ENCODE assay signal across 1 fruit fly cellular context in genomic region chr3L:12145709-12146694, dm6.
A peak's percentile ranks its signal among the peaks of the same experiment; 100 is the strongest.
TF ChIP-seq lines count a peak whose summit lies in the region.

Gene eIF3l, minus strand, starts transcription at chr3L:12146097.
Gene Nrx-IV, plus strand, starts transcription at chr3L:12146519.

TF ChIP-seq in whole organism, embryonic, 481 proteins besides CTCF, POLR2A, EP300 and RAD21 (continued from another document):
- TF ChIP-seq sens (GFP tag; lab: Kevin White, UChicago) (peak; percentile 36), ci (GFP tag; IDR thresholded peaks at IDR 0.05; lab: Robert Waterston, UW) (peak; percentile 28; the same call in 1 of the 3 replicates), Deaf1 (tag; optimal IDR thresholded peaks at IDR 0.05; lab: Kevin White, UChicago) (peak; percentile 61), CG1647 (GFP tag; optimal IDR thresholded peaks at IDR 0.05; lab: Kevin White, UChicago) (no peak), nmo (GFP tag; optimal IDR thresholded peaks at IDR 0.05; lab: Kevin White, UChicago) (peak; percentile 35), Scr (GFP tag; IDR thresholded peaks at IDR 0.05; lab: Robert Waterston, UW; ENCODE audit: partially characterized antibody) (peak; percentile 80), Dref (GFP tag; IDR thresholded peaks at IDR 0.05; lab: Robert Waterston, UW) (peak; percentile 63), Atf3 (GFP tag; optimal IDR thresholded peaks at IDR 0.05; lab: Kevin White, UChicago) (no peak), fd96Cb (tag; optimal IDR thresholded peaks at IDR 0.05; lab: Kevin White, UChicago) (no peak), CG30403 (GFP tag; optimal IDR thresholded peaks at IDR 0.05; lab: Kevin White, UChicago) (peak; percentile 14), exex (tag; optimal IDR thresholded peaks at IDR 0.05; lab: Kevin White, UChicago) (no peak), fu2 (GFP tag; optimal IDR thresholded peaks at IDR 0.05; lab: Kevin White, UChicago) (no peak), MESR4 (GFP tag; optimal IDR thresholded peaks at IDR 0.05; lab: Kevin White, UChicago) (peak; percentile 83), CG1602 (GFP tag; optimal IDR thresholded peaks at IDR 0.05; lab: Kevin White, UChicago) (no peak), CG43689 (GFP tag; IDR thresholded peaks at IDR 0.05; lab: Robert Waterston, UW) (no peak), Sry-δ (GFP tag; optimal IDR thresholded peaks at IDR 0.05; lab: Kevin White, UChicago) (peak; percentile 74), CG11696 (GFP tag; IDR thresholded peaks at IDR 0.05; lab: Robert Waterston, UW) (no peak), CG31365 (tag; optimal IDR thresholded peaks at IDR 0.05; lab: Kevin White, UChicago) (no peak), CG12659 (GFP tag; optimal IDR thresholded peaks at IDR 0.05; lab: Kevin White, UChicago) (peak; percentile 35), repo (GFP tag; optimal IDR thresholded peaks at IDR 0.05; lab: Kevin White, UChicago) (no peak), CG12071 (GFP tag; optimal IDR thresholded peaks at IDR 0.05; lab: Kevin White, UChicago) (no peak), CG12942 (GFP tag; optimal IDR thresholded peaks at IDR 0.05; lab: Kevin White, UChicago) (no peak), Pdp1 (GFP tag; optimal IDR thresholded peaks at IDR 0.05; lab: Kevin White, UChicago) (no peak), danr (GFP tag; IDR thresholded peaks at IDR 0.05; lab: Robert Waterston, UW) (no peak), CG16813 (GFP tag; IDR thresholded peaks at IDR 0.05; lab: Robert Waterston, UW; ENCODE audit: partially characterized antibody) (peak; percentile 66; the same call in 2 of the 3 replicates), CG34224 (GFP tag; IDR thresholded peaks at IDR 0.05; lab: Robert Waterston, UW; ENCODE audit: partially characterized antibody) (peak; percentile 41; the same call in 2 of the 3 replicates), CG4617 (GFP tag; optimal IDR thresholded peaks at IDR 0.05; lab: Kevin White, UChicago; ENCODE audit: borderline replicate concordance) (peak; percentile 47), Hr39 (optimal IDR thresholded peaks at IDR 0.05; lab: Kevin White, UChicago) (no peak), Dll (GFP tag; IDR thresholded peaks at IDR 0.05; lab: Robert Waterston, UW; ENCODE audit: partially characterized antibody) (peak; percentile 83), CG9797 (GFP tag; optimal IDR thresholded peaks at IDR 0.05; lab: Kevin White, UChicago) (peak; percentile 77), CG12391 (tag; optimal IDR thresholded peaks at IDR 0.05; lab: Kevin White, UChicago) (peak; percentile 42), jigr1 (GFP tag; IDR thresholded peaks at IDR 0.05; lab: Robert Waterston, UW) (no peak), CG14441 (GFP tag; IDR thresholded peaks at IDR 0.05; lab: Robert Waterston, UW) (no peak), BEAF-32 (GFP tag; optimal IDR thresholded peaks at IDR 0.05; lab: Kevin White, UChicago) (peak; percentile 88), YL-1 (GFP tag; optimal IDR thresholded peaks at IDR 0.05; lab: Kevin White, UChicago) (peak; percentile 57), Hr78 (GFP tag; optimal IDR thresholded peaks at IDR 0.05; lab: Kevin White, UChicago) (no peak), CG3995 (GFP tag; optimal IDR thresholded peaks at IDR 0.05; lab: Kevin White, UChicago) (peak; percentile 69), Dp (GFP tag; optimal IDR thresholded peaks at IDR 0.05; lab: Kevin White, UChicago) (peak; percentile 5), Opbp (GFP tag; IDR thresholded peaks at IDR 0.05; lab: Robert Waterston, UW; ENCODE audit: partially characterized antibody) (peak; percentile 54), CG42726 (GFP tag; IDR thresholded peaks at IDR 0.05; lab: Robert Waterston, UW; ENCODE audit: partially characterized antibody) (peak; percentile 57), CG6791 (GFP tag; IDR thresholded peaks at IDR 0.05; lab: Robert Waterston, UW; ENCODE audit: partially characterized antibody) (peak; percentile 56), CG2116 (GFP tag; optimal IDR thresholded peaks at IDR 0.05; lab: Kevin White, UChicago) (peak; percentile 47), HLHmδ (GFP tag; optimal IDR thresholded peaks at IDR 0.05; lab: Kevin White, UChicago) (peak; percentile 39), nom (GFP tag; optimal IDR thresholded peaks at IDR 0.05; lab: Kevin White, UChicago) (no peak), CG12155 (GFP tag; optimal IDR thresholded peaks at IDR 0.05; lab: Kevin White, UChicago) (peak; percentile 32), fd102C (GFP tag; optimal IDR thresholded peaks at IDR 0.05; lab: Kevin White, UChicago) (no peak), zfh1 (GFP tag; IDR thresholded peaks at IDR 0.05; lab: Robert Waterston, UW) (0 out of 3 replicates have a peak, but pooled peaks have one; percentile 13), crol (GFP tag; IDR thresholded peaks at IDR 0.05; lab: Robert Waterston, UW) (no peak), phol (tag; optimal IDR thresholded peaks at IDR 0.05; lab: Kevin White, UChicago) (peak; percentile 30), prd (optimal IDR thresholded peaks at IDR 0.05; lab: Kevin White, UChicago) (no peak), prd (GFP tag; IDR thresholded peaks at IDR 0.05; lab: Robert Waterston, UW) (no peak), amos (GFP tag; IDR thresholded peaks at IDR 0.05; lab: Robert Waterston, UW; ENCODE audit: partially characterized antibody) (peak; percentile 64), CG10267 (tag; optimal IDR thresholded peaks at IDR 0.05; lab: Kevin White, UChicago) (peak; percentile 31), CG14860 (GFP tag; IDR thresholded peaks at IDR 0.05; lab: Robert Waterston, UW; ENCODE audit: partially characterized antibody) (peak; percentile 48; the same call in 1 of the 3 replicates), MBD-R2 (GFP tag; IDR thresholded peaks at IDR 0.05; lab: Robert Waterston, UW) (peak; percentile 15; the same call in 1 of the 2 replicates), CG4360 (GFP tag; IDR thresholded peaks at IDR 0.05; lab: Robert Waterston, UW) (0 out of 2 replicates have a peak, but pooled peaks have one; percentile 6), CG17912 (GFP tag; optimal IDR thresholded peaks at IDR 0.05; lab: Kevin White, UChicago) (no peak), CG13775 (GFP tag; optimal IDR thresholded peaks at IDR 0.05; lab: Kevin White, UChicago) (no peak), Doc3 (GFP tag; IDR thresholded peaks at IDR 0.05; lab: Robert Waterston, UW; ENCODE audit: partially characterized antibody) (peak; percentile 59; the same call in 2 of the 3 replicates), hbn (GFP tag; IDR thresholded peaks at IDR 0.05; lab: Robert Waterston, UW; ENCODE audit: partially characterized antibody) (peak; percentile 59; the same call in 1 of the 2 replicates), kah (GFP tag; optimal IDR thresholded peaks at IDR 0.05; lab: Kevin White, UChicago) (peak; percentile 11), Awh (GFP tag; IDR thresholded peaks at IDR 0.05; lab: Robert Waterston, UW) (no peak), CG2199 (GFP tag; IDR thresholded peaks at IDR 0.05; lab: Robert Waterston, UW) (no peak), Hmx (GFP tag; optimal IDR thresholded peaks at IDR 0.05; lab: Kevin White, UChicago) (no peak), sr (GFP tag; IDR thresholded peaks at IDR 0.05; lab: Robert Waterston, UW) (no peak), bbx (GFP tag; IDR thresholded peaks at IDR 0.05; lab: Robert Waterston, UW; ENCODE audit: partially characterized antibody) (peak; percentile 28), pzg (GFP tag; optimal IDR thresholded peaks at IDR 0.05; lab: Kevin White, UChicago) (peak; percentile 61), CG9817 (tag; optimal IDR thresholded peaks at IDR 0.05; lab: Kevin White, UChicago) (no peak), slou (GFP tag; optimal IDR thresholded peaks at IDR 0.05; lab: Kevin White, UChicago) (no peak), CHES-1-like (GFP tag; optimal IDR thresholded peaks at IDR 0.05; lab: Kevin White, UChicago) (no peak), stwl (tag; optimal IDR thresholded peaks at IDR 0.05; lab: Kevin White, UChicago) (peak; percentile 35), knrl (GFP tag; IDR thresholded peaks at IDR 0.05; lab: Robert Waterston, UW; ENCODE audit: partially characterized antibody) (peak; percentile 76), CG12769 (tag; optimal IDR thresholded peaks at IDR 0.05; lab: Kevin White, UChicago) (peak; percentile 12), tna (GFP tag; IDR thresholded peaks at IDR 0.05; lab: Robert Waterston, UW; ENCODE audit: partially characterized antibody) (0 out of 2 replicates have a peak, but pooled peaks have one; percentile 22), Mes4 (GFP tag; optimal IDR thresholded peaks at IDR 0.05; lab: Kevin White, UChicago) (no peak), Sin3A (optimal IDR thresholded peaks at IDR 0.05; lab: Kevin White, UChicago) (peak; percentile 24), CG9437 (GFP tag; optimal IDR thresholded peaks at IDR 0.05; lab: Kevin White, UChicago) (peak; percentile 30), toy (GFP tag; IDR thresholded peaks at IDR 0.05; lab: Robert Waterston, UW) (no peak), CG18764 (GFP tag; optimal IDR thresholded peaks at IDR 0.05; lab: Kevin White, UChicago) (no peak), CG2678 (tag; optimal IDR thresholded peaks at IDR 0.05; lab: Kevin White, UChicago) (no peak), CG11723 (GFP tag; optimal IDR thresholded peaks at IDR 0.05; lab: Kevin White, UChicago) (no peak), lilli (GFP tag; optimal IDR thresholded peaks at IDR 0.05; lab: Kevin White, UChicago) (no peak), bigmax (GFP tag; optimal IDR thresholded peaks at IDR 0.05; lab: Kevin White, UChicago) (peak; percentile 88), Bgb (GFP tag; IDR thresholded peaks at IDR 0.05; lab: Robert Waterston, UW; ENCODE audit: partially characterized antibody) (peak; percentile 40; the same call in 1 of the 2 replicates), trem (tag; optimal IDR thresholded peaks at IDR 0.05; lab: Kevin White, UChicago) (peak; percentile 41), Med (GFP tag; lab: Kevin White, UChicago) (peak; percentile 65), CG5245 (GFP tag; optimal IDR thresholded peaks at IDR 0.05; lab: Kevin White, UChicago) (no peak), ttk (GFP tag; IDR thresholded peaks at IDR 0.05; lab: Robert Waterston, UW) (no peak), jumu (GFP tag; optimal IDR thresholded peaks at IDR 0.05; lab: Kevin White, UChicago) (no peak), CG15514 (GFP tag; optimal IDR thresholded peaks at IDR 0.05; lab: Kevin White, UChicago) (no peak), sima (GFP tag; optimal IDR thresholded peaks at IDR 0.05; lab: Kevin White, UChicago) (no peak), pros (GFP tag; optimal IDR thresholded peaks at IDR 0.05; lab: Kevin White, UChicago) (no peak), row (GFP tag; IDR thresholded peaks at IDR 0.05; lab: Robert Waterston, UW) (peak; percentile 57; the same call in 2 of the 3 replicates), vnd (GFP tag; IDR thresholded peaks at IDR 0.05; lab: Robert Waterston, UW; ENCODE audit: partially characterized antibody) (peak; percentile 64; the same call in 1 of the 3 replicates), lov (optimal IDR thresholded peaks at IDR 0.05; lab: Kevin White, UChicago) (no peak), lov (GFP tag; IDR thresholded peaks at IDR 0.05; lab: Robert Waterston, UW) (no peak), CG11247 (GFP tag; IDR thresholded peaks at IDR 0.05; lab: Robert Waterston, UW) (no peak), Bteb2 (GFP tag; optimal IDR thresholded peaks at IDR 0.05; lab: Kevin White, UChicago) (peak; percentile 1), Ets97D (GFP tag; optimal IDR thresholded peaks at IDR 0.05; lab: Kevin White, UChicago) (peak; percentile 14), CG15073 (GFP tag; optimal IDR thresholded peaks at IDR 0.05; lab: Kevin White, UChicago) (no peak), BtbVII (GFP tag; optimal IDR thresholded peaks at IDR 0.05; lab: Kevin White, UChicago) (no peak), CG7357 (GFP tag; IDR thresholded peaks at IDR 0.05; lab: Robert Waterston, UW) (no peak)
